Fruit fly (Drosophila melanogaster) whole organism, embryonic: ENCODE results near the gene foxo.
A peak's percentile ranks its signal among the peaks of the same experiment; 100 is the strongest.

ENCODE experiments used
- BtbVII ChIP-seq: fragments of 200-800 bp; sonication (Bioruptor generic); optimal IDR thresholded peaks from 3 replicates; lab custom pipeline; 2017; ENCODE audit warnings: missing biosample characterization, mild to moderate bottlenecking, missing genetic modification characterization
- CG10267 ChIP-seq: fragments of 200-800 bp; sonication (Bioruptor generic); optimal IDR thresholded peaks from 2 replicates; lab custom pipeline; 2018; ENCODE audit warnings: missing biosample characterization, mild to moderate bottlenecking, missing genetic modification characterization, moderate library complexity
- CG11456 ChIP-seq: fragments of 200-800 bp; sonication (Bioruptor generic); IDR thresholded peaks from 3 replicates; pipeline ENCODE4 v1.3.6; 2022; ENCODE audit warnings: missing biosample characterization, missing genetic modification characterization
- CG14014 ChIP-seq: fragments of 200-800 bp; sonication (Bioruptor generic); IDR thresholded peaks from 2 replicates; pipeline ENCODE4 v1.3.6; 2022; ENCODE audit warnings: missing biosample characterization, missing genetic modification characterization
- CG14710 ChIP-seq: fragments of 200-800 bp; sonication (Bioruptor generic); optimal IDR thresholded peaks from 3 replicates; lab custom pipeline; 2019; ENCODE audit warnings: missing biosample characterization, mild to moderate bottlenecking, missing genetic modification characterization, moderate library complexity
- CG15269 ChIP-seq: fragments of 200-800 bp; sonication (Bioruptor generic); optimal IDR thresholded peaks from 2 replicates; lab custom pipeline; 2018; ENCODE audit warnings: missing biosample characterization, mild to moderate bottlenecking, missing genetic modification characterization, moderate library complexity
- CG15479 ChIP-seq: fragments of 200-800 bp; sonication (Bioruptor generic); optimal IDR thresholded peaks from 3 replicates; lab custom pipeline; 2019; ENCODE audit warnings: missing biosample characterization, mild to moderate bottlenecking, missing genetic modification characterization, moderate library complexity
- CG17802 ChIP-seq: fragments of 200-800 bp; sonication (Bioruptor generic); optimal IDR thresholded peaks from 2 replicates; lab custom pipeline; 2018; ENCODE audit warnings: missing biosample characterization, mild to moderate bottlenecking, missing genetic modification characterization, moderate library complexity
- CG2199 ChIP-seq: fragments of 200-800 bp; sonication (Bioruptor generic); IDR thresholded peaks from 3 replicates; pipeline ENCODE4 v1.3.6; 2022; ENCODE audit warnings: missing biosample characterization, missing genetic modification characterization
- CG30020 ChIP-seq: fragments of 200-800 bp; optimal IDR thresholded peaks from 2 replicates; lab custom pipeline; 2019; ENCODE audit warnings: missing biosample characterization, mild to moderate bottlenecking, missing genetic modification characterization, moderate library complexity
- CG33557 ChIP-seq: fragments of 200-800 bp; sonication (Bioruptor generic); optimal IDR thresholded peaks from 2 replicates; lab custom pipeline; 2019; ENCODE audit warnings: missing biosample characterization, mild to moderate bottlenecking, missing genetic modification characterization, moderate library complexity
- CG3847 ChIP-seq: fragments of 200-800 bp; sonication (Bioruptor generic); IDR thresholded peaks from 2 replicates; pipeline ENCODE4 v1.3.6; 2022; ENCODE audit warnings: missing biosample characterization, missing genetic modification characterization
- CG3995 ChIP-seq: fragments of 200-800 bp; sonication (Bioruptor generic); optimal IDR thresholded peaks from 3 replicates; lab custom pipeline; 2016; ENCODE audit warnings: missing biosample characterization, missing genetic modification characterization
- CG7372 ChIP-seq: fragments of 200-800 bp; sonication (Bioruptor generic); IDR thresholded peaks from 2 replicates; pipeline ENCODE4 v1.3.6; 2022; ENCODE audit warnings: missing biosample characterization, missing genetic modification characterization
- CG7556 ChIP-seq: fragments of 200-800 bp; sonication (Bioruptor generic); optimal IDR thresholded peaks from 2 replicates; lab custom pipeline; 2017; ENCODE audit warnings: missing biosample characterization, mild to moderate bottlenecking, missing genetic modification characterization
- CG8089 ChIP-seq: fragments of 200-800 bp; sonication (Bioruptor generic); optimal IDR thresholded peaks from 3 replicates; lab custom pipeline; 2016; ENCODE audit warnings: missing biosample characterization, missing genetic modification characterization
- CG8924 ChIP-seq: fragments of 200-800 bp; optimal IDR thresholded peaks from 3 replicates; lab custom pipeline; 2019; ENCODE audit warnings: missing biosample characterization, mild to moderate bottlenecking, missing genetic modification characterization, moderate library complexity
- CoRest ChIP-seq: fragments of 200-800 bp; sonication (Bioruptor generic); optimal IDR thresholded peaks from 3 replicates; lab custom pipeline; 2018; ENCODE audit warnings: missing biosample characterization, mild to moderate bottlenecking, missing genetic modification characterization, moderate library complexity
- D19A ChIP-seq: fragments of 200-800 bp; optimal IDR thresholded peaks from 3 replicates; lab custom pipeline; 2019; ENCODE audit warnings: missing biosample characterization, mild to moderate bottlenecking, missing genetic modification characterization, moderate library complexity
- Dek ChIP-seq: fragments of 200-800 bp; sonication (Bioruptor generic); optimal IDR thresholded peaks from 3 replicates; lab custom pipeline; 2019; ENCODE audit warnings: missing biosample characterization, mild to moderate bottlenecking, missing genetic modification characterization, moderate library complexity
- Dll ChIP-seq: fragments of 200-800 bp; sonication (Bioruptor generic); IDR thresholded peaks from 4 replicates; pipeline ENCODE4 v1.3.6; 2022; ENCODE audit warnings: missing biosample characterization, missing genetic modification characterization; ENCODE audit not compliant: partially characterized antibody
- Fer3 ChIP-seq: fragments of 200-800 bp; sonication (Bioruptor generic); optimal IDR thresholded peaks from 2 replicates; lab custom pipeline; 2018; ENCODE audit warnings: missing biosample characterization, mild to moderate bottlenecking, missing genetic modification characterization, moderate library complexity
- GATAe ChIP-seq: fragments of 200-800 bp; sonication (Bioruptor generic); conservative IDR thresholded peaks from 2 replicates; pipeline ENCODE4 v1.3.6; 2022; ENCODE audit warnings: missing biosample characterization, missing genetic modification characterization
- Gug ChIP-seq: fragments of 200-800 bp; sonication (Bioruptor generic); IDR thresholded peaks from 4 replicates; pipeline ENCODE4 v1.3.6; 2022; ENCODE audit warnings: missing biosample characterization, missing genetic modification characterization
- H15 ChIP-seq: fragments of 200-800 bp; sonication (Bioruptor generic); IDR thresholded peaks from 3 replicates; pipeline ENCODE4 v1.3.6; 2022; ENCODE audit warnings: missing biosample characterization, missing genetic modification characterization
- Lim3 ChIP-seq: fragments of 200-800 bp; sonication (Bioruptor generic); IDR thresholded peaks from 2 replicates; pipeline ENCODE4 v1.3.6; 2022; ENCODE audit warnings: missing biosample characterization, missing genetic modification characterization
- Med ChIP-seq: fragments of 200-800 bp; sonication (Bioruptor generic); peaks from one replicate; lab custom pipeline; 2016; ENCODE audit warnings: missing biosample characterization, missing genetic modification characterization, mild to moderate bottlenecking, inconsistent platforms, moderate library complexity
- Mes4 ChIP-seq: fragments of 200-800 bp; sonication (Bioruptor generic); optimal IDR thresholded peaks from 2 replicates; lab custom pipeline; 2016; ENCODE audit warnings: missing biosample characterization, missing genetic modification characterization
- NC2α ChIP-seq: fragments of 200-800 bp; sonication (Bioruptor generic); optimal IDR thresholded peaks from 2 replicates; lab custom pipeline; 2016; ENCODE audit warnings: missing biosample characterization, missing genetic modification characterization
- Nf-YC ChIP-seq: fragments of 200-800 bp; optimal IDR thresholded peaks from 3 replicates; lab custom pipeline; 2019; ENCODE audit warnings: missing biosample characterization, mild to moderate bottlenecking, missing genetic modification characterization, moderate library complexity
- Oaz ChIP-seq: fragments of 200-800 bp; sonication (Bioruptor generic); IDR thresholded peaks from 2 replicates; pipeline ENCODE4 v1.3.6; 2022; ENCODE audit warnings: missing biosample characterization, missing genetic modification characterization
- Pdp1 ChIP-seq, 2 experiments: fragments of 200-800 bp; sonication (Bioruptor generic); optimal IDR thresholded peaks; 3 replicates each; lab custom pipeline; 2016; ENCODE audit warnings: missing biosample characterization in 2 of 2, missing genetic modification characterization in 2 of 2, mild to moderate bottlenecking in 1 of 2, moderate library complexity in 1 of 2
- Sin3A ChIP-seq: fragments of >200 bp; optimal IDR thresholded peaks from 2 replicates; lab custom pipeline; 2018
- Ssrp ChIP-seq: fragments of 200-800 bp; sonication (Bioruptor generic); optimal IDR thresholded peaks from 2 replicates; lab custom pipeline; 2018; ENCODE audit warnings: missing biosample characterization, mild to moderate bottlenecking, missing genetic modification characterization, moderate library complexity
- abd-A ChIP-seq: fragments of 200-800 bp; sonication (Bioruptor generic); optimal IDR thresholded peaks from 3 replicates; lab custom pipeline; 2019; ENCODE audit warnings: missing biosample characterization, mild to moderate bottlenecking, missing genetic modification characterization, moderate library complexity
- ase ChIP-seq: fragments of 200-800 bp; sonication (Bioruptor generic); IDR thresholded peaks from 3 replicates; pipeline ENCODE4 v1.3.6; 2022; ENCODE audit warnings: missing biosample characterization, missing genetic modification characterization
- bbx ChIP-seq: fragments of 200-800 bp; sonication (Bioruptor generic); IDR thresholded peaks from 2 replicates; pipeline ENCODE4 v1.3.6; 2022; ENCODE audit warnings: missing biosample characterization, missing genetic modification characterization; ENCODE audit not compliant: partially characterized antibody
- cato ChIP-seq: fragments of 200-800 bp; sonication (Bioruptor generic); optimal IDR thresholded peaks from 2 replicates; lab custom pipeline; 2016; ENCODE audit warnings: missing biosample characterization, missing genetic modification characterization, borderline replicate concordance
- gcm2 ChIP-seq: fragments of 200-800 bp; sonication (Bioruptor generic); optimal IDR thresholded peaks from 2 replicates; lab custom pipeline; 2016; ENCODE audit warnings: missing biosample characterization, missing genetic modification characterization
- gsb-n ChIP-seq: fragments of 200-800 bp; sonication (Bioruptor generic); optimal IDR thresholded peaks from 3 replicates; lab custom pipeline; 2018; ENCODE audit warnings: missing biosample characterization, mild to moderate bottlenecking, missing genetic modification characterization
- hth ChIP-seq: fragments of >200 bp; optimal IDR thresholded peaks from 2 replicates; lab custom pipeline; 2017; ENCODE audit warnings: inconsistent platforms
- lmd ChIP-seq: fragments of 200-800 bp; sonication (Bioruptor generic); IDR thresholded peaks from 2 replicates; pipeline ENCODE4 v1.3.6; 2022; ENCODE audit warnings: missing biosample characterization, missing genetic modification characterization
- mam ChIP-seq: fragments of 200-800 bp; sonication (Bioruptor generic); optimal IDR thresholded peaks from 3 replicates; lab custom pipeline; 2016; ENCODE audit warnings: missing biosample characterization, missing genetic modification characterization
- nerfin-1 ChIP-seq: fragments of 200-800 bp; sonication (Bioruptor generic); optimal IDR thresholded peaks from 3 replicates; lab custom pipeline; 2019; ENCODE audit warnings: missing biosample characterization, mild to moderate bottlenecking, missing genetic modification characterization, moderate library complexity
- org-1 ChIP-seq: fragments of 200-800 bp; sonication (Bioruptor generic); optimal IDR thresholded peaks from 2 replicates; lab custom pipeline; 2017; ENCODE audit warnings: missing biosample characterization, missing genetic modification characterization
- sqz ChIP-seq: fragments of 200-800 bp; sonication (Bioruptor generic); optimal IDR thresholded peaks from 3 replicates; lab custom pipeline; 2018; ENCODE audit warnings: missing biosample characterization, mild to moderate bottlenecking, missing genetic modification characterization
- stwl ChIP-seq: fragments of 200-800 bp; sonication (Bioruptor generic); optimal IDR thresholded peaks from 3 replicates; lab custom pipeline; 2018; ENCODE audit warnings: missing biosample characterization, mild to moderate bottlenecking, missing genetic modification characterization, moderate library complexity
- tna ChIP-seq: fragments of 200-800 bp; sonication (Bioruptor generic); IDR thresholded peaks from 2 replicates; pipeline ENCODE4 v1.3.6; 2022; ENCODE audit warnings: missing biosample characterization, missing genetic modification characterization; ENCODE audit not compliant: partially characterized antibody
- twi ChIP-seq: fragments of 200-800 bp; optimal IDR thresholded peaks from 2 replicates; lab custom pipeline; 2019; ENCODE audit warnings: missing biosample characterization, mild to moderate bottlenecking, missing genetic modification characterization, moderate library complexity

The foxo gene

DNA sequence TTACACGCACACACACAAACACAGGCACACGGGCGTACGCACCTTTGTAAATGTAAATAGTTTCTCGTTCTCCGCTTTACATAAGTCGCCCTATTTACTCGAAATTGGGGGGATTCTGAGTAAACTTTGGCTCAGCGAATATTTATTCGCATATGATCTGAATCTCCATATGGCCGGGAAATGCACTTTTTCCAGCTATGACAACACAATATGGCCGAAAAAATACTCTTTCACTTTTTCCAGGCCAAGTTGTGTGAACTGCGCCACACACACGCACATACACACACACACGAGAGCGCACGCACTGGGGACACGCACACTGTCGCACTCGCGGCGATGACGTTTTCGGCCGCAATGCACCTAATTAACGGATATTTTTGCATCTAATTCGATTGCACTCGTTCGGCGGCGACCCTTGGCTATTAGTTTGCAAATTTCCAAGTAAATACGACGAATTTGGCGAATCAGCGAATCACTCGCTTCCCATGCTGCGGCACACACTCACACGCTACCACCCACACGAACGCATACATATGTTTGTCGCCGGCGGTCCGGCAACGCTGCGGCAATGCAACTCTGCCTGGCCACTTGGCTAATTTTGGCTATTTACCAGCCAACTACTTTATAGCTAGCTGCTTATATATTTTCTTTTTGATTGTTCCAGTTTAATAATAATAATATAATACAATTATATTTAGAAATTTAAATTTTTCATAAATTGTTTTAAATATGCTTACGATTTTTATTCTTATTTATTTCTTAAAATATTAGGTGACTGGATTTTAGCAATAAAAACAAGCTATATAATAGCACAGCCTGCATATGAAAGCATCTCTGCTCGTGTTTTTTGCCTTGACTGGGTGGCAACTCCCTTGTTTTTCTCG is 25.0 kb upstream of the foxo start, which contains the start of the genes rdx and CG3061 (continued):
- TF ChIP-seq CG7556 (GFP tag; lab: Kevin White, UChicago) (peak; percentile 54), CG8924 (peak; percentile 79), Sin3A (lab: Kevin White, UChicago) (peak; percentile 45), abd-A (tag; lab: Kevin White, UChicago) (peak; percentile 9), CG8089 (GFP tag; lab: Kevin White, UChicago) (no peak), CG15479 (GFP tag; lab: Kevin White, UChicago) (peak; percentile 84), CG33557 (GFP tag; lab: Kevin White, UChicago) (peak; percentile 59), Oaz (GFP tag; lab: Robert Waterston, UW) (no peak), Ssrp (tag; lab: Kevin White, UChicago) (peak; percentile 74), CG15269 (tag; lab: Kevin White, UChicago) (peak; percentile 70), CG2199 (no peak), NC2α (GFP tag; lab: Kevin White, UChicago) (no peak), Dll (no peak), CG10267 (tag; lab: Kevin White, UChicago) (peak; percentile 66), tna (GFP tag; lab: Robert Waterston, UW) (no peak), stwl (peak; percentile 41), hth (no peak), sqz (GFP tag; lab: Kevin White, UChicago) (peak; percentile 86), Lim3 (GFP tag; lab: Robert Waterston, UW) (no peak), H15 (GFP tag; lab: Robert Waterston, UW) (no peak), CG17802 (tag; lab: Kevin White, UChicago) (peak; percentile 31), BtbVII (GFP tag; lab: Kevin White, UChicago) (no peak), mam (GFP tag; lab: Kevin White, UChicago) (no peak), gcm2 (GFP tag; lab: Kevin White, UChicago) (no peak), D19A (tag; lab: Kevin White, UChicago) (peak; percentile 60), cato (GFP tag; lab: Kevin White, UChicago) (peak; percentile 38), CG30020 (peak; percentile 79), bbx (GFP tag; lab: Robert Waterston, UW) (no peak; the same call in 1 of the 2 replicates), Dek (peak; percentile 75), CG14710 (tag; lab: Kevin White, UChicago) (peak; percentile 82), Fer3 (tag; lab: Kevin White, UChicago) (peak; percentile 50), CG3847 (peak; percentile 70), CG3995 (GFP tag; lab: Kevin White, UChicago) (no peak), gsb-n (tag; lab: Kevin White, UChicago) (peak; percentile 71), Gug (GFP tag; lab: Robert Waterston, UW) (peak; percentile 54; the same call in 2 of the 4 replicates), org-1 (no peak), nerfin-1 (tag; lab: Kevin White, UChicago) (peak; percentile 52), CG7372 (peak; percentile 45; the same call in 1 of the 2 replicates), lmd (GFP tag; lab: Robert Waterston, UW) (peak; percentile 62; the same call in 1 of the 2 replicates), Nf-YC (peak; percentile 82), GATAe (GFP tag; lab: Robert Waterston, UW) (no peak), Mes4 (no peak), Pdp1 (GFP tag; optimal IDR thresholded peaks at IDR 0.05; lab: Kevin White, UChicago) (peak; percentile 24 to 89), Med (GFP tag; lab: Kevin White, UChicago) (peak; percentile 38), ase (GFP tag; lab: Robert Waterston, UW) (no peak), twi (peak; percentile 79), CG14014 (peak; percentile 51; the same call in 1 of the 2 replicates), CoRest (tag; lab: Kevin White, UChicago) (peak; percentile 86), CG11456 (no peak)
